Fruit fly (Drosophila melanogaster) S2 (cell line): ENCODE results near the gene kug.

Source experiments
- CG8478 ChIP-seq: fragments of >200 bp; optimal IDR thresholded peaks from 2 replicates; lab custom pipeline; 2018
- CTCF ChIP-seq, 2 experiments: fragments of >200 bp; optimal IDR thresholded peaks; 2 replicates each; lab custom pipeline; 2018

DNA sequence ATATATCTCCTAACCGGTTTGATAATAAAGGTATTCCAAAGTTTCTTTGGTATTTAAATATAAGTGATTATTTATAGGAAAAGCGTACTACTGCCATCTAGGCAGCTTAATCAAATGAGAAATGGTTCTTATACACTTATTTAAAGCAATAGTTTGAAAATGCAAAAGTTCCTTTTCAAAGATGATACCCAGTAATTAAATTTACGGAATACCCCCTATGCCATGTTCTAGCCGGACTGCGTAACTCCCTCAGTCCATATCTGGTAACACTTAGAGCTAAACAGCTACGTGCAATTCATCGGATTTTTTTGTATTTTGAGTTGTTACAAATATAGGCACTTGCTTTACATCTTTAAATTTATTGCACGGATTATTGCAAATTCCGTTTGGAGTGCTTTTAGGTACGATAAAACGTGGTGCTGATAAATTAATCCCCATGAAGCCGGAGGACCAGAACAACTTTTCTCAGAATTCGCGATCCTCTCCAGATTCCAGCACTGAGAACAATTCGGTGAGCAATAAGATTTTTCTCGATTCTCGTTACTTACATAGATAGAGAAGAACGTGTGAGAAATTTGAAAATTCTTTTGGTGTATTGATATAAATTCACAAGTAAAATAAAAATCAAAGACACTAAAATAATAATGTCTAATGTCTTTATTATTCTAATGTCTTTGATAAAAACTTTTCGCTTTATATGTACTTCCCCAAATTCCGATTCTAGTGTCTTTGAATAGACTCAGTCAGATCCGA is 2.4 kb upstream of the kug start, which contains the start of gene CG7668:
- TF ChIP-seq CG8478 (no peak), CTCF (optimal IDR thresholded peaks at IDR 0.05; lab: Kevin White, UChicago) (no peak)
